Worm (Caenorhabditis elegans) whole organism, L1 larva: ENCODE data around the gene srd-67.

Source experiments
- ama-1 ChIP-seq: fragments of 150-350 bp; optimal IDR thresholded peaks from 2 replicates; lab custom pipeline; 2014
- ceh-82 ChIP-seq, 3 experiments: fragments of 150-350 bp in 1 of 3; sonication (generic microtip) in 2 of 3; optimal IDR thresholded peaks; 2 replicates each; lab custom pipeline; 2014 to 2017; ENCODE audit warnings: missing biosample characterization in 3 of 3, missing genetic modification characterization in 3 of 3
- dpl-1 ChIP-seq, 3 experiments: fragments of 150-350 bp in 2 of 3; sonication (generic microtip) in 1 of 3; optimal IDR thresholded peaks; 2 replicates each; lab custom pipeline; 2014 to 2017; ENCODE audit warnings: missing biosample characterization in 3 of 3, missing genetic modification characterization in 3 of 3, missing genetic modification reagents in 3 of 3
- ets-5 ChIP-seq: fragments of 200-800 bp; sonication (Bioruptor generic); IDR thresholded peaks from 2 replicates; pipeline ENCODE4 v1.3.6; 2022; ENCODE audit warnings: missing genetic modification characterization, missing compliant biosample characterization
- fos-1 ChIP-seq: fragments of 150-350 bp; optimal IDR thresholded peaks from 2 replicates; lab custom pipeline; 2014; ENCODE audit warnings: missing biosample characterization, missing genetic modification characterization
- lsy-2 ChIP-seq, 2 experiments: fragments of 150-350 bp; optimal IDR thresholded peaks; 2 replicates each; lab custom pipeline; 2014; ENCODE audit warnings: missing biosample characterization in 2 of 2, missing genetic modification characterization in 2 of 2

DNA sequence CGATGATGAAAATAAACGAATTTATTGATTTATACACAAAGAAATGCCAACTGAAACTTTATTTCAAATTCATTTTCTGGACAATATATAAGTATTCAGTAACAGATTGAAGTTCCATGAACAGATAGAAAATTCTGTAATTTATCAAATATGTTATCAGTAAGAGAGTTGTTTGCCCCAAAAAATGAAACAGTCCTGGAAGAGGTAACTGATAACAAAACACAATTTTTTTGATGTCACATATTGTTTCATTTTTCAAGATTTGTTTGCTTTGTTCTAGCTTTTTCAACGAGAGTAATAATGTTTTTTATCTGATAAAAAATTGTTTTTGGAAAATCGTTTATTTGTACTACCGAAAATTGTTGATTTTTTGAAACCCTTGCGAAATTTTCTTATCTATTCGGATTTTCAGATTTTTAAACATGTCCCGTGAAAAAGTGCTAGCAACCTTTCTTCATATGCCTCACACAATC, 7.4 kb upstream of the srd-67 start, which contains the start of gene fbxa-73:
- TF ChIP-seq ama-1 (no peak), ceh-82 (tag; optimal IDR thresholded peaks at IDR 0.05; lab: Kevin White, UChicago) (no peak), fos-1 (tag; lab: Kevin White, UChicago) (no peak), lsy-2 (tag; optimal IDR thresholded peaks at IDR 0.05; lab: Kevin White, UChicago) (no peak), ets-5 (GFP tag; lab: Robert Waterston, UW) (no peak), dpl-1 (GFP tag; optimal IDR thresholded peaks at IDR 0.05; lab: Kevin White, UChicago) (no peak)
